Fruit fly (Drosophila melanogaster) whole organism, embryonic: ENCODE measurements around the gene klu.
A peak's percentile ranks its signal among the peaks of the same experiment; 100 is the strongest.

Source experiments
- Aef1 ChIP-seq: fragments of 200-800 bp; sonication (Bioruptor generic); IDR thresholded peaks from 3 replicates; pipeline ENCODE4 v1.3.6; 2022; ENCODE audit warnings: missing biosample characterization, missing genetic modification characterization
- Blimp-1 ChIP-seq: fragments of 200-800 bp; sonication (Bioruptor generic); optimal IDR thresholded peaks from 3 replicates; lab custom pipeline; 2018; ENCODE audit warnings: missing biosample characterization, missing genetic modification characterization, mild to moderate bottlenecking, moderate library complexity, missing genetic modification reagents
- BtbVII ChIP-seq: fragments of 200-800 bp; sonication (Bioruptor generic); optimal IDR thresholded peaks from 3 replicates; lab custom pipeline; 2017; ENCODE audit warnings: missing biosample characterization, mild to moderate bottlenecking, missing genetic modification characterization
- CG10267 ChIP-seq: fragments of 200-800 bp; sonication (Bioruptor generic); optimal IDR thresholded peaks from 2 replicates; lab custom pipeline; 2018; ENCODE audit warnings: missing biosample characterization, mild to moderate bottlenecking, missing genetic modification characterization, moderate library complexity
- CG10462 ChIP-seq: fragments of 200-800 bp; sonication (Bioruptor generic); optimal IDR thresholded peaks from 2 replicates; lab custom pipeline; 2016; ENCODE audit warnings: missing biosample characterization, missing genetic modification characterization
- CG10654 ChIP-seq: fragments of 200-800 bp; sonication (Bioruptor generic); optimal IDR thresholded peaks from 2 replicates; lab custom pipeline; 2016; ENCODE audit warnings: missing biosample characterization, missing genetic modification characterization
- CG10979 ChIP-seq: fragments of 200-800 bp; sonication (Bioruptor generic); optimal IDR thresholded peaks from 2 replicates; lab custom pipeline; 2018; ENCODE audit warnings: missing biosample characterization, mild to moderate bottlenecking, missing genetic modification characterization, moderate library complexity
- CG11560 ChIP-seq: fragments of 200-800 bp; sonication (Bioruptor generic); IDR thresholded peaks from 3 replicates; pipeline ENCODE4 v1.3.6; 2022; ENCODE audit warnings: missing biosample characterization, missing genetic modification characterization
- CG11695 ChIP-seq: fragments of 200-800 bp; sonication (Bioruptor generic); IDR thresholded peaks from 3 replicates; pipeline ENCODE4 v1.3.6; 2022; ENCODE audit warnings: missing biosample characterization, missing genetic modification characterization
- CG12659 ChIP-seq: fragments of 200-800 bp; sonication (Bioruptor generic); optimal IDR thresholded peaks from 3 replicates; lab custom pipeline; 2017; ENCODE audit warnings: mild to moderate bottlenecking, missing biosample characterization, missing genetic modification reagents, missing genetic modification characterization
- CG15514 ChIP-seq: fragments of 200-800 bp; sonication (Bioruptor generic); optimal IDR thresholded peaks from 3 replicates; lab custom pipeline; 2017; ENCODE audit warnings: missing biosample characterization, missing genetic modification characterization, mild to moderate bottlenecking, moderate library complexity, missing genetic modification reagents
- CG1647 ChIP-seq: fragments of 200-800 bp; sonication (Bioruptor generic); optimal IDR thresholded peaks from 3 replicates; lab custom pipeline; 2016; ENCODE audit warnings: missing biosample characterization, missing genetic modification characterization
- CG32532 ChIP-seq: fragments of 200-800 bp; sonication (Bioruptor generic); IDR thresholded peaks from 2 replicates; pipeline ENCODE4 v1.3.6; 2022; ENCODE audit warnings: missing biosample characterization, missing genetic modification characterization
- CG32772 ChIP-seq: fragments of 200-800 bp; sonication (Bioruptor generic); IDR thresholded peaks from 2 replicates; pipeline ENCODE4 v1.3.6; 2022; ENCODE audit warnings: missing biosample characterization, missing genetic modification characterization
- CG3726 ChIP-seq: fragments of 200-800 bp; sonication (Bioruptor generic); IDR thresholded peaks from 3 replicates; pipeline ENCODE4, ENCODE4 v1.3.6; 2022; ENCODE audit warnings: missing biosample characterization, missing genetic modification characterization
- CG43689 ChIP-seq: fragments of 200-800 bp; sonication (Bioruptor generic); IDR thresholded peaks from 2 replicates; pipeline ENCODE4 v1.3.6; 2022; ENCODE audit warnings: missing biosample characterization, missing genetic modification characterization
- CG4424 ChIP-seq: fragments of 200-800 bp; sonication (Bioruptor generic); optimal IDR thresholded peaks from 3 replicates; lab custom pipeline; 2016; ENCODE audit warnings: missing biosample characterization, missing genetic modification characterization
- CG4707 ChIP-seq: fragments of 200-800 bp; sonication (Bioruptor generic); optimal IDR thresholded peaks from 2 replicates; lab custom pipeline; 2018; ENCODE audit warnings: missing biosample characterization, mild to moderate bottlenecking, missing genetic modification characterization, moderate library complexity
- CG5245 ChIP-seq: fragments of 200-800 bp; sonication (Bioruptor generic); optimal IDR thresholded peaks from 3 replicates; lab custom pipeline; 2016; ENCODE audit warnings: missing biosample characterization, missing genetic modification characterization
- CG6254 ChIP-seq: fragments of 200-800 bp; sonication (Bioruptor generic); optimal IDR thresholded peaks from 3 replicates; lab custom pipeline; 2017; ENCODE audit warnings: mild to moderate bottlenecking, missing biosample characterization, missing genetic modification reagents, missing genetic modification characterization
- CG6854 ChIP-seq: fragments of 200-800 bp; sonication (Bioruptor generic); optimal IDR thresholded peaks from 3 replicates; lab custom pipeline; 2017; ENCODE audit warnings: missing biosample characterization, mild to moderate bottlenecking, missing genetic modification characterization
- CG8281 ChIP-seq: fragments of 200-800 bp; sonication (Bioruptor generic); optimal IDR thresholded peaks from 2 replicates; lab custom pipeline; 2018; ENCODE audit warnings: missing biosample characterization, mild to moderate bottlenecking, missing genetic modification characterization, moderate library complexity
- CG9797 ChIP-seq: fragments of 200-800 bp; sonication (Bioruptor generic); optimal IDR thresholded peaks from 3 replicates; lab custom pipeline; 2018; ENCODE audit warnings: missing biosample characterization, mild to moderate bottlenecking, missing genetic modification characterization
- CoRest ChIP-seq: fragments of 200-800 bp; sonication (Bioruptor generic); optimal IDR thresholded peaks from 3 replicates; lab custom pipeline; 2018; ENCODE audit warnings: missing biosample characterization, mild to moderate bottlenecking, missing genetic modification characterization, moderate library complexity
- Doc2 ChIP-seq: fragments of 200-800 bp; sonication (Bioruptor generic); IDR thresholded peaks from 2 replicates; pipeline ENCODE4 v1.3.6; 2022; ENCODE audit warnings: missing biosample characterization, missing genetic modification characterization
- HHEX ChIP-seq: fragments of 200-800 bp; sonication (Bioruptor generic); optimal IDR thresholded peaks from 3 replicates; lab custom pipeline; 2017; ENCODE audit warnings: missing biosample characterization, mild to moderate bottlenecking, missing genetic modification characterization, missing genetic modification reagents
- HLH4C ChIP-seq: fragments of 200-800 bp; sonication (Bioruptor generic); IDR thresholded peaks from 3 replicates; pipeline ENCODE4 v1.3.6; 2022; ENCODE audit warnings: missing biosample characterization, missing genetic modification characterization; ENCODE audit not compliant: partially characterized antibody
- Hsf ChIP-seq: fragments of 200-800 bp; sonication (Bioruptor generic); optimal IDR thresholded peaks from 3 replicates; lab custom pipeline; 2016; ENCODE audit warnings: missing biosample characterization, missing genetic modification characterization
- PHDP ChIP-seq: fragments of 200-800 bp; sonication (Bioruptor generic); optimal IDR thresholded peaks from 3 replicates; lab custom pipeline; 2018; ENCODE audit warnings: missing biosample characterization, mild to moderate bottlenecking, missing genetic modification characterization, moderate library complexity
- Rfx ChIP-seq: fragments of 200-800 bp; sonication (Bioruptor generic); IDR thresholded peaks from 2 replicates; pipeline ENCODE4 v1.3.6; 2022; ENCODE audit warnings: missing biosample characterization, missing genetic modification characterization
- Trl ChIP-seq, 3 experiments: fragments of >200 bp in 2 of 3; fragments of 200-800 bp in 1 of 3; sonication (Bioruptor generic) in 1 of 3; optimal IDR thresholded peaks; 2 replicates in 1 of 3; 3 replicates in 2 of 3; lab custom pipeline; 2016 to 2017; ENCODE audit warnings: missing biosample characterization in 1 of 3, missing genetic modification characterization in 1 of 3
- bigmax ChIP-seq: fragments of 200-800 bp; sonication (Bioruptor generic); optimal IDR thresholded peaks from 2 replicates; lab custom pipeline; 2018; ENCODE audit warnings: missing biosample characterization, mild to moderate bottlenecking, missing genetic modification characterization
- br ChIP-seq: fragments of >200 bp; optimal IDR thresholded peaks from 2 replicates; lab custom pipeline; 2017
- bsh ChIP-seq, 2 experiments: fragments of 200-800 bp; sonication (Bioruptor generic); optimal IDR thresholded peaks; 2 replicates each; lab custom pipeline; 2017 to 2018; ENCODE audit warnings: mild to moderate bottlenecking in 2 of 2, missing biosample characterization in 2 of 2, missing genetic modification characterization in 2 of 2, moderate library complexity in 1 of 2
- btn ChIP-seq: fragments of 200-800 bp; sonication (Bioruptor generic); optimal IDR thresholded peaks from 2 replicates; lab custom pipeline; 2016; ENCODE audit warnings: missing biosample characterization, missing genetic modification characterization
- cato ChIP-seq: fragments of 200-800 bp; sonication (Bioruptor generic); optimal IDR thresholded peaks from 2 replicates; lab custom pipeline; 2016; ENCODE audit warnings: missing biosample characterization, missing genetic modification characterization, borderline replicate concordance
- dan ChIP-seq: fragments of 200-800 bp; sonication (Bioruptor generic); IDR thresholded peaks from 2 replicates; pipeline ENCODE4 v1.3.6; 2022; ENCODE audit warnings: missing biosample characterization, missing genetic modification characterization
- dati ChIP-seq: fragments of 200-800 bp; sonication (Bioruptor generic); IDR thresholded peaks from 2 replicates; pipeline ENCODE4 v1.3.6; 2022; ENCODE audit warnings: missing biosample characterization, missing genetic modification characterization
- en ChIP-seq: fragments of 200-800 bp; sonication (Bioruptor generic); optimal IDR thresholded peaks from 2 replicates; lab custom pipeline; 2016; ENCODE audit warnings: missing biosample characterization, missing genetic modification characterization
- esg ChIP-seq: fragments of 200-800 bp; sonication (Bioruptor generic); conservative IDR thresholded peaks from 2 replicates; pipeline ENCODE4 v1.3.6; 2022; ENCODE audit warnings: missing biosample characterization, missing genetic modification characterization
- gsb-n ChIP-seq: fragments of 200-800 bp; sonication (Bioruptor generic); optimal IDR thresholded peaks from 3 replicates; lab custom pipeline; 2018; ENCODE audit warnings: missing biosample characterization, mild to moderate bottlenecking, missing genetic modification characterization
- kay ChIP-seq: fragments of 200-800 bp; sonication (Bioruptor generic); optimal IDR thresholded peaks from 2 replicates; lab custom pipeline; 2016; ENCODE audit warnings: missing biosample characterization, missing genetic modification characterization
- nom ChIP-seq: fragments of 200-800 bp; sonication (Bioruptor generic); optimal IDR thresholded peaks from 2 replicates; lab custom pipeline; 2017; ENCODE audit warnings: missing biosample characterization, missing genetic modification characterization, mild to moderate bottlenecking, moderate library complexity, missing genetic modification reagents
- pnt ChIP-seq: fragments of 200-800 bp; sonication (Bioruptor generic); optimal IDR thresholded peaks from 3 replicates; lab custom pipeline; 2016; ENCODE audit warnings: missing biosample characterization, missing genetic modification characterization
- sc ChIP-seq, 3 experiments: fragments of >200 bp in 2 of 3; fragments of 200-800 bp in 1 of 3; sonication (Bioruptor generic) in 1 of 3; optimal IDR thresholded peaks; 2 replicates in 2 of 3; 3 replicates in 1 of 3; lab custom pipeline; 2017; ENCODE audit warnings: mild to moderate bottlenecking in 1 of 3, missing biosample characterization in 1 of 3, missing genetic modification characterization in 1 of 3, missing genetic modification reagents in 1 of 3
- sd ChIP-seq: fragments of 200-800 bp; sonication (Bioruptor generic); optimal IDR thresholded peaks from 3 replicates; lab custom pipeline; 2018; ENCODE audit warnings: missing biosample characterization, mild to moderate bottlenecking, missing genetic modification characterization, moderate library complexity
- sim ChIP-seq: fragments of 200-800 bp; sonication (Bioruptor generic); IDR thresholded peaks from 2 replicates; pipeline ENCODE4 v1.3.6; 2022; ENCODE audit warnings: missing biosample characterization, missing genetic modification characterization
- sima ChIP-seq: fragments of 200-800 bp; sonication (Bioruptor generic); optimal IDR thresholded peaks from 2 replicates; lab custom pipeline; 2016; ENCODE audit warnings: missing biosample characterization, missing genetic modification characterization
- slou ChIP-seq: fragments of 200-800 bp; sonication (Bioruptor generic); optimal IDR thresholded peaks from 3 replicates; lab custom pipeline; 2016; ENCODE audit warnings: missing biosample characterization, missing genetic modification characterization
- tio ChIP-seq: fragments of 200-800 bp; sonication (Bioruptor generic); optimal IDR thresholded peaks from 2 replicates; lab custom pipeline; 2017; ENCODE audit warnings: missing biosample characterization, missing genetic modification characterization, inconsistent platforms
- zfh1 ChIP-seq: fragments of 200-800 bp; sonication (Bioruptor generic); IDR thresholded peaks from 3 replicates; pipeline ENCODE4 v1.3.6; 2022; ENCODE audit warnings: missing biosample characterization, missing genetic modification characterization

Gene klu

dm6 chr3L:11002923-11003322 is 6.1 kb downstream of the klu start (continued):
- TF ChIP-seq CG10654 (GFP tag; lab: Kevin White, UChicago) (no peak), CG4707 (GFP tag; lab: Kevin White, UChicago) (no peak), PHDP (tag; lab: Kevin White, UChicago) (no peak), CG10979 (no peak), CG12659 (GFP tag; lab: Kevin White, UChicago) (no peak), Trl (optimal IDR thresholded peaks at IDR 0.05; lab: Kevin White, UChicago) (no peak), Trl (GFP tag; optimal IDR thresholded peaks at IDR 0.05; lab: Kevin White, UChicago) (peak; percentile 22), CG11695 (no peak), CG8281 (no peak), Rfx (GFP tag; lab: Robert Waterston, UW) (no peak), CG5245 (GFP tag; lab: Kevin White, UChicago) (no peak), HLH4C (GFP tag; lab: Robert Waterston, UW) (no peak), cato (no peak), CG10462 (GFP tag; lab: Kevin White, UChicago) (no peak), Hsf (GFP tag; lab: Kevin White, UChicago) (no peak), bigmax (GFP tag; lab: Kevin White, UChicago) (no peak), dan (GFP tag; lab: Robert Waterston, UW) (no peak), CG32772 (GFP tag; lab: Robert Waterston, UW) (no peak), Blimp-1 (peak; percentile 14), pnt (GFP tag; lab: Kevin White, UChicago) (no peak), esg (GFP tag; lab: Robert Waterston, UW) (no peak), bsh (GFP tag; optimal IDR thresholded peaks at IDR 0.05; lab: Kevin White, UChicago) (peak in 1 of 2 experiments; percentile 23), CG15514 (GFP tag; lab: Kevin White, UChicago) (no peak), CG1647 (no peak), CG9797 (GFP tag; lab: Kevin White, UChicago) (no peak), sim (GFP tag; lab: Robert Waterston, UW) (no peak), br (no peak), sima (no peak), zfh1 (GFP tag; lab: Robert Waterston, UW) (peak; percentile 29; the same call in 1 of the 3 replicates), CG32532 (no peak), sd (tag; lab: Kevin White, UChicago) (no peak), CG6254 (GFP tag; lab: Kevin White, UChicago) (no peak), BtbVII (no peak), gsb-n (tag; lab: Kevin White, UChicago) (no peak), tio (GFP tag; lab: Kevin White, UChicago) (peak; percentile 33), CG3726 (GFP tag; lab: Robert Waterston, UW) (no peak), dati (GFP tag; lab: Robert Waterston, UW) (no peak), CG4424 (GFP tag; lab: Kevin White, UChicago) (no peak), CG10267 (tag; lab: Kevin White, UChicago) (no peak), CoRest (tag; lab: Kevin White, UChicago) (no peak), Aef1 (GFP tag; lab: Robert Waterston, UW) (no peak), en (GFP tag; lab: Kevin White, UChicago) (no peak), slou (GFP tag; lab: Kevin White, UChicago) (no peak), kay (GFP tag; lab: Kevin White, UChicago) (no peak), CG11560 (tag; lab: Robert Waterston, UW) (no peak), btn (GFP tag; lab: Kevin White, UChicago) (no peak), CG6854 (GFP tag; lab: Kevin White, UChicago) (no peak), CG43689 (GFP tag; lab: Robert Waterston, UW) (no peak), Doc2 (GFP tag; lab: Robert Waterston, UW) (no peak), sc (optimal IDR thresholded peaks at IDR 0.05; lab: Kevin White, UChicago) (no peak), sc (GFP tag; optimal IDR thresholded peaks at IDR 0.05; lab: Kevin White, UChicago) (no peak), nom (no peak), HHEX (peak; percentile 6)
